Worm (Caenorhabditis elegans): ENCODE data around the gene M57.2.

The M57.2 gene

DNA sequence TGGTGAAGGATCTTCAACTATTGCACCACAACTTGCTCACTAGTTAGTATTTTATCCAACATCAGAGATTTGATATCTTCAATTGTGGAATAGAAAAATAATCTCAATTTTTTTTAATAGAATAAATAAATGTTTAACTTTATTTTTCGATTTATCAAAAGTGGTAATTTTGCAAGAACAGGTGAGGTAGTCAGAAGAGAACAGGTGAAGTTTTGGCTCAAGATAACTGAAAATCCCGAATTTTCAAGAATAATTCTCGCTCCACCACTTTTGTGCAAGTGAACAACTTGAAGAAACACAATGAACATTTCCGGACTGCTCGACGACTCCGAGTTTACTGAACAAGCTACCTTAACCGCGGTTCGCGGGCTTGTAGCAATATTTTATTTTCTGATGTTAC is 35.7 kb upstream of the M57.2 start, which contains the start of gene srz-78:
Gene srz-78, plus strand, starts transcription at position 301 of the 400 bp plus-strand sequence.
- TF ChIP-seq zfp-2 (tag; optimal IDR thresholded peaks at IDR 0.05) (no peak), hlh-30 (tag; optimal IDR thresholded peaks at IDR 0.05; ENCODE audit: insufficient read depth) (no peak), Y75B8A.6 (GFP tag; IDR thresholded peaks at IDR 0.05) (no peak), aha-1 (tag) (no peak), mes-2 (tag; optimal IDR thresholded peaks at IDR 0.05; ENCODE audit: poor library complexity, severe bottlenecking) (no peak), lim-7 (GFP tag; IDR thresholded peaks at IDR 0.05) (no peak), madf-9 (GFP tag; conservative IDR thresholded peaks at IDR 0.05) (no peak), pqm-1 (tag; optimal IDR thresholded peaks at IDR 0.05) (no peak)

DNA sequence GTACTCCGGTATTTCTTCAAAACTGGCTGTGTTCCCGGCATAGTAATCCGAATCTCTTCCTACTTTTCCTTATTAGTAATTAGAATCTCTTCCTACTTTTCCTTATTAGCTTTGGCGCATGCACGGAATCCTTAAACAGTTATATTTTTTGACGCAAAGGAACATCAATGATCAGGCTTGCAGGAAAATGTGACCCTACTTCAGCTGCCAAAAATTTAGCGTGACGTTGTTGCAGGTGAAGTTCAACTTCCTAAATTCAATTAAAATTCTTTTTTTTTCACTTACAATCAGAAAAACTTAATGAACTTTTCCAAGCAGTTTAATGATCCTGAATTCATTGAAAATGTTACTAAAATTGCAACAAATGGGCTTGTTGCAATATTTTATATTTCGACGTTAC is 33.8 kb upstream of the M57.2 start, which contains the start of gene srz-79:
Gene srz-79, plus strand, starts transcription at position 301 of the 400 bp plus-strand sequence.
- no peak for TF ChIP-seq nhr-76 (tag; optimal IDR thresholded peaks at IDR 0.05)
- no peak for TF ChIP-seq zip-11 (GFP tag; IDR thresholded peaks at IDR 0.05)
- no peak for TF ChIP-seq nhr-10 (tag; optimal IDR thresholded peaks at IDR 0.05)
- TF ChIP-seq zfp-2 (tag; optimal IDR thresholded peaks at IDR 0.05) = no peak
- no peak for TF ChIP-seq F10B5.3 (tag; optimal IDR thresholded peaks at IDR 0.05)
- TF ChIP-seq daf-16 (GFP tag; optimal IDR thresholded peaks at IDR 0.05) = no peak
- TF ChIP-seq daf-16 (tag; optimal IDR thresholded peaks at IDR 0.05) = no peak
- TF ChIP-seq snpc-4 (tag; optimal IDR thresholded peaks at IDR 0.05) = no peak
- no peak for TF ChIP-seq lin-39 (tag; optimal IDR thresholded peaks at IDR 0.05)
- TF ChIP-seq nhr-11 (tag; optimal IDR thresholded peaks at IDR 0.05) = no peak
- TF ChIP-seq arid-1 (GFP tag; conservative IDR thresholded peaks at IDR 0.05) = no peak
- no peak for TF ChIP-seq Y105C5A.15 (GFP tag; IDR thresholded peaks at IDR 0.05)

DNA sequence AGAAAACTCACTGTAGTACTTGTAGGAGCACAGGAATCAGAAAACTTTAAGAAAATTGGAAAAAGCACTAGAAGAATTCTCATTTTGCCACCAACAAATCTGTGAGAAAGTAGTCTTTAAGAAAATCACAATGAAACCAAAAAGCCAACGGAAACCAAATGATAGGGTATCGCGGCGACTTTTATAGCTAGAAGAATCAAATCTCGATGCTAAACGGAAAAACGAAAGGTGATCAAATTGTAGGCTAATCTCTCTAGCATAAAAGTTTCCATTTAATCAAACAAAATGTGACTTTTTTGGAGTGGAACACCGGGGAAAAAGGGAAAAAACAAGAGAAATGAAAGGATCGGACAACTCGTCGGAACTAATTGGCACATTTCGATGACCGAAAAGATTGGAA is 30.8 kb upstream of the M57.2 start, which contains the start of gene C09G12.17:
Gene C09G12.17, minus strand, starts transcription at position 101 of the 400 bp plus-strand sequence.
- TF ChIP-seq arid-1 (GFP tag; conservative IDR thresholded peaks at IDR 0.05) (no peak), Y105C5A.15 (GFP tag; IDR thresholded peaks at IDR 0.05) (no peak), ceh-20 (GFP tag; IDR thresholded peaks at IDR 0.05) (no peak), F49E8.2 (tag; optimal IDR thresholded peaks at IDR 0.05; ENCODE audit: borderline replicate concordance) (no peak), dve-1 (tag; optimal IDR thresholded peaks at IDR 0.05; ENCODE audit: insufficient read depth) (no peak), ZK337.2 (GFP tag; IDR thresholded peaks at IDR 0.05) (no peak), daf-8 (GFP tag; IDR thresholded peaks at IDR 0.05) (no peak), php-3 (GFP tag; IDR thresholded peaks at IDR 0.05) (no peak), ZK546.5 (tag; optimal IDR thresholded peaks at IDR 0.05) (no peak), pqm-1 (tag; optimal IDR thresholded peaks at IDR 0.05) (no peak), daf-19 (GFP tag; conservative IDR thresholded peaks at IDR 0.05) (no peak)

DNA sequence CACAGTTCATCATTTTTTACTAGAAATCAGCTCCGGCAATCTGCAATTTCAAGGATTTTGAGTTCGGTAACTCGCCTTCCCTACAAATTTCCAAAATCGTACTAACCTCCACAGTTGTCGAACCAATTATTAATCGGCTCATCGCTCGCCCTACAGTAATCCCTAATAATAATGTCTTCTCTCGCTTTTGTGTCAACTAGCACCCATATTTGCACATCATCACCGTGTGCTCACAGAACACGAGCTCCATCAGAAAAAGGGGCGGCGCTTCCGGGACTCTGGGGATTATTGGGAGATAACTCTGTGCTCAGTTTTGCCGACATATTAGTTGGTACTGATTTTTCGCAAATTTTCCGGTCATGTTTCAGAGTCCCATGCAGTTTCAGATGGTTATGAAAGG is 29.2 kb upstream of the M57.2 start, which contains the start of gene ceh-53:
Gene ceh-53, plus strand, starts transcription at position 301 of the 400 bp plus-strand sequence.
- TF ChIP-seq lin-39 (tag; optimal IDR thresholded peaks at IDR 0.05) (no peak), lin-15B (tag; optimal IDR thresholded peaks at IDR 0.05) (no peak), lir-3 (tag; optimal IDR thresholded peaks at IDR 0.05) (no peak), vab-7 (GFP tag; IDR thresholded peaks at IDR 0.05) (no peak), saeg-2 (GFP tag; IDR thresholded peaks at IDR 0.05) (no peak), egl-43 (GFP tag; IDR thresholded peaks at IDR 0.05) (no peak), lim-7 (GFP tag; IDR thresholded peaks at IDR 0.05) (no peak)

DNA sequence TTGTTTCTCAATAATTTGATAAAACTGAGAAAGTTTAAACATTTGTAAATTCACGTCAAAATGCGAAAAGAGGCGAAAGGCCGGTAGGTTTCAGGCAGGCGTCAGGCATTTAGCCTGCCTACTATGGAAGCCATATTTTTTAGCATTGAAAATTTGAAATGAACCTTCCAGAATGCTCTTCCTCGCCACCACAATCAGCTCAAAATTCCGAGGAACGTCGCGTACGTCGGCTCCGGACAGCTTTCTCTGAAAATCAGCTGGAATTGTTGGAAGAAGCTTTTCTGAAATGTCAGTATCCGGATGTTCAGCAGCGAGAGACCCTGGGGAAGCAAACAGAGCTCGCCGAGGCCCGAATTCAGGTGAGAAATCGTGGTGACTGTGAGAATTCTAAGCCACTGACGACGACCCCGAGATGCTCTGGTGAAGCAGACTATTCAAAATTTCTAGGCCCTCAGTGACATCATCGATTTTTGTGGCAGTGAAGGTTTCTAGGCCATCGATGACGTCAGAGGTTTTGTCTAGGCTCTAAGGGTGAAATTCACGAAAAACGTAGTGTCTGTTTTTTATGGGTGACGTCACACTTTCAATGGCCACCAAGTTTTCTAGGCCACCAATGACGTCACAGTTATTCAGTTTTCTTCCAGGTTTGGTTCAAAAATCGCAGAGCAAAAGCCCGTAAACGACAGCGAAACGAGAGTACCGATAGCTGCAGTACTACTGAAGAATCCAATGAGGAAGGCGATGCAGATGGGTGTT is 25.0 kb upstream of the M57.2 start:
- TF ChIP-seq mep-1 (tag; optimal IDR thresholded peaks at IDR 0.05) (no peak), nhr-41 (GFP tag; IDR thresholded peaks at IDR 0.05) (no peak), aha-1 (tag) (peak; percentile 90), unc-62 (GFP tag; optimal IDR thresholded peaks at IDR 0.05 in 1 of 2) (peak in 1 of 2 experiments; percentile 80), unc-62 (tag; optimal IDR thresholded peaks at IDR 0.05) (no peak), set-16 (GFP tag; IDR thresholded peaks at IDR 0.05) (0 out of 2 replicates have a peak, but pooled peaks have one; percentile 9), unc-130 (GFP tag; optimal IDR thresholded peaks at IDR 0.05) (no peak)

Measured in whole organism, L4 larva.